Fruit fly (Drosophila melanogaster) whole organism, prepupa: ENCODE measurements around the gene CG15317.

ENCODE experiments used
- CG6163 ChIP-seq: fragments of 200-800 bp; sonication (Bioruptor generic); IDR thresholded peaks from 3 replicates; pipeline ENCODE4 v1.3.6; 2022; ENCODE audit warnings: missing biosample characterization, missing genetic modification characterization
- CG8119 ChIP-seq: fragments of 200-800 bp; sonication (Bioruptor generic); IDR thresholded peaks from 3 replicates; pipeline ENCODE4 v1.3.6; 2022; ENCODE audit warnings: missing biosample characterization, missing genetic modification characterization
- achi ChIP-seq: fragments of 200-800 bp; sonication (Bioruptor generic); optimal IDR thresholded peaks from 3 replicates; lab custom pipeline; 2016; ENCODE audit warnings: missing biosample characterization, missing genetic modification characterization
- fd59A ChIP-seq: fragments of 200-800 bp; sonication (Bioruptor generic); optimal IDR thresholded peaks from 2 replicates; lab custom pipeline; 2017; ENCODE audit warnings: missing biosample characterization, mild to moderate bottlenecking, missing genetic modification characterization, missing genetic modification reagents
- fd85E ChIP-seq: fragments of 200-800 bp; sonication (Bioruptor generic); optimal IDR thresholded peaks from 3 replicates; lab custom pipeline; 2016; ENCODE audit warnings: missing biosample characterization, missing genetic modification characterization
- lz ChIP-seq: fragments of 200-800 bp; sonication (Bioruptor generic); optimal IDR thresholded peaks from 3 replicates; lab custom pipeline; 2016; ENCODE audit warnings: missing biosample characterization, missing genetic modification characterization
- svp ChIP-seq: fragments of 200-800 bp; sonication (Bioruptor generic); peaks from one replicate; lab custom pipeline; 2016; ENCODE audit warnings: missing biosample characterization, missing genetic modification characterization

The CG15317 gene

dm6 chrX:9511224-9511623 is 45.1 kb downstream of the CG15317 start, which contains the start of gene CG34028:
CG34028 (plus strand) TSS chrX:9511524.
- TF ChIP-seq achi (GFP tag; lab: Kevin White, UChicago) = no peak
- no peak for TF ChIP-seq CG8119
- no peak for TF ChIP-seq fd85E (GFP tag; lab: Kevin White, UChicago)
- TF ChIP-seq svp = no peak
- TF ChIP-seq lz (GFP tag; lab: Kevin White, UChicago) = no peak
- TF ChIP-seq fd59A (GFP tag; lab: Kevin White, UChicago) = no peak
- TF ChIP-seq CG6163 (GFP tag; lab: Robert Waterston, UW) = no peak
- TF ChIP-seq, all 60 proteins: peak for 0
